Worm (Caenorhabditis elegans) whole organism, L4/young adult: ENCODE measurements around the gene C28D4.4.
"Not testable (repeated sequence)": the region's sequence is repeated elsewhere in the genome, so short reads cannot be mapped to it uniquely, and the experiment has no call there.

ENCODE experiments used
- W03F9.2 ChIP-seq: fragments of 150-350 bp; optimal IDR thresholded peaks from 2 replicates; lab custom pipeline; 2014; ENCODE audit warnings: missing biosample characterization, missing genetic modification characterization
- him-1 ChIP-seq: sonication (generic microtip); optimal IDR thresholded peaks from 2 replicates; lab custom pipeline; 2016; ENCODE audit warnings: missing genotype, missing genetic modification reagents, missing genetic modification characterization, missing compliant biosample characterization

ce11 chrIV:9740851-9741549 is 3.8 kb downstream of the C28D4.4 start, which contains the start of gene gln-6:
- not testable (repeated sequence) for TF ChIP-seq W03F9.2, him-1 (tag; lab: Kevin White, UChicago)
